Fruit fly (Drosophila melanogaster) S2 (cell line): ENCODE measurements around the gene LpR1.

ENCODE experiments used
- CG8478 ChIP-seq: fragments of >200 bp; optimal IDR thresholded peaks from 2 replicates; lab custom pipeline; 2018
- CTCF ChIP-seq, 2 experiments: fragments of >200 bp; optimal IDR thresholded peaks; 2 replicates each; lab custom pipeline; 2018

- TF ChIP-seq CTCF (optimal IDR thresholded peaks at IDR 0.05; lab: Kevin White, UChicago) (no peak), CG8478 (lab: Kevin White, UChicago) (no peak)
Measured at dm6 chr3R:25791807-25792206, 28.9 kb upstream of the LpR1 start.
